Worm (Caenorhabditis elegans): Measurements from ENCODE around the gene nhr-35.
A peak's percentile ranks its signal among the peaks of the same experiment; 100 is the strongest.

Gene nhr-35

DNA sequence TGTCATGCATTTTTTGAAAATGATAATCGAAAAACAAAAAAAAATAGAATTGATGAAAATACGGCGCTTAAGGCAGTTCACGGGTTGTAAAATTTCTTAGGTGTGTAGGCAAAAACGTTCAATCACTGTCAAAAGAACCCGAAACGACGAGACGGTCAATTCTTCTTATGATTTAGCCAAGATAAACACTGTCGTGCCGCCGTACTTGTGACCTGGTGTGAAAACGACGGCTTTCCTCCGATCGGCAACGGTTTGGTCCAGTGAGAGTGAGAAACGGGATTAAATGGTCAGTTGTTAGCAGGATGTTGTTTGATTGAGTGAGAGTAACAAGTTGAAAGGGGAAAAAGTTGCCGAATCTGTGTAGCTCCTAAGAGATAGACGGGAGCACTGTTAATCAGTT lies 48.4 kb upstream of the nhr-35 start:
- peak; percentile 81 for TF ChIP-seq nhr-85 (tag)
- TF ChIP-seq nhr-12 (tag; optimal IDR thresholded peaks at IDR 0.05): no peak
- no peak for TF ChIP-seq efl-1 (optimal IDR thresholded peaks at IDR 0.05)
- no peak for TF ChIP-seq efl-1 (GFP tag; optimal IDR thresholded peaks at IDR 0.05 in 1 of 2)
- no peak for TF ChIP-seq ceh-8 (GFP tag; optimal IDR thresholded peaks at IDR 0.05)
- no peak for TF ChIP-seq aly-2 (tag; optimal IDR thresholded peaks at IDR 0.05)
- TF ChIP-seq ets-5 (GFP tag; IDR thresholded peaks at IDR 0.05): no peak
- TF ChIP-seq lin-39 (tag; optimal IDR thresholded peaks at IDR 0.05): no peak
- peak; percentile 8 for TF ChIP-seq nhr-71 (tag; optimal IDR thresholded peaks at IDR 0.05)
- TF ChIP-seq egl-27 (tag; optimal IDR thresholded peaks at IDR 0.05): no peak
- TF ChIP-seq lin-14 (GFP tag; optimal IDR thresholded peaks at IDR 0.05): peak; percentile 54
- no peak for TF ChIP-seq ceh-90 (tag; optimal IDR thresholded peaks at IDR 0.05)
- no peak for TF ChIP-seq unc-130 (tag; optimal IDR thresholded peaks at IDR 0.05)
- TF ChIP-seq C34B4.2 (tag; optimal IDR thresholded peaks at IDR 0.05): no peak
- TF ChIP-seq blmp-1 (tag; optimal IDR thresholded peaks at IDR 0.05): peak; percentile 96
- TF ChIP-seq ceh-63 (GFP tag; optimal IDR thresholded peaks at IDR 0.05): no peak
- TF ChIP-seq tbx-2 (tag; optimal IDR thresholded peaks at IDR 0.05): peak; percentile 9
- TF ChIP-seq nhr-19 (GFP tag; conservative IDR thresholded peaks at IDR 0.05): no peak
- TF ChIP-seq nhr-77 (tag; optimal IDR thresholded peaks at IDR 0.05): no peak
- no peak for TF ChIP-seq sox-4 (tag; optimal IDR thresholded peaks at IDR 0.05)
- TF ChIP-seq nhr-20 (tag; optimal IDR thresholded peaks at IDR 0.05): peak; percentile 55
- TF ChIP-seq alr-1 (tag; optimal IDR thresholded peaks at IDR 0.05; ENCODE audit: borderline replicate concordance): no peak
- peak; percentile 8 for TF ChIP-seq snu-23 (GFP tag; optimal IDR thresholded peaks at IDR 0.05)
- no peak for TF ChIP-seq fkh-8 (tag; optimal IDR thresholded peaks at IDR 0.05)
- TF ChIP-seq fkh-10 (GFP tag; optimal IDR thresholded peaks at IDR 0.05): no peak

- TF ChIP-seq lin-14 (GFP tag; optimal IDR thresholded peaks at IDR 0.05) (peak; percentile 42), aly-2 (tag; optimal IDR thresholded peaks at IDR 0.05) (no peak), ceh-88 (GFP tag; IDR thresholded peaks at IDR 0.05) (no peak)
These were observed 43.6 kb upstream of the nhr-35 start, which contains the start of gene ncr-1 for ce11 chrX:4488807-4489336. ncr-1 (minus strand) TSS chrX:4488857.

- TF ChIP-seq mep-1 (tag; optimal IDR thresholded peaks at IDR 0.05) (no peak), lin-14 (GFP tag; optimal IDR thresholded peaks at IDR 0.05) (peak; percentile 65), nhr-84 (tag; optimal IDR thresholded peaks at IDR 0.05) (no peak), sox-4 (tag; optimal IDR thresholded peaks at IDR 0.05) (no peak), nhr-76 (tag; optimal IDR thresholded peaks at IDR 0.05) (no peak), hpl-2 (GFP tag; optimal IDR thresholded peaks at IDR 0.05) (no peak), tbx-2 (tag; optimal IDR thresholded peaks at IDR 0.05) (peak; percentile 12), mab-9 (GFP tag; IDR thresholded peaks at IDR 0.05) (no peak), lin-35 (GFP tag; optimal IDR thresholded peaks at IDR 0.05) (peak in 1 of 2 experiments; percentile 9), lin-13 (GFP tag; optimal IDR thresholded peaks at IDR 0.05) (no peak), lir-3 (tag; optimal IDR thresholded peaks at IDR 0.05; ENCODE audit: poor library complexity) (no peak), nhr-71 (tag; optimal IDR thresholded peaks at IDR 0.05) (peak; percentile 36), ces-1 (GFP tag; optimal IDR thresholded peaks at IDR 0.05) (no peak), hlh-17 (GFP tag; optimal IDR thresholded peaks at IDR 0.05; ENCODE audit: borderline replicate concordance) (no peak), nhr-11 (tag; optimal IDR thresholded peaks at IDR 0.05) (no peak), hlh-4 (tag; optimal IDR thresholded peaks at IDR 0.05) (no peak), nhr-20 (tag; optimal IDR thresholded peaks at IDR 0.05) (peak; percentile 72), pqm-1 (tag; optimal IDR thresholded peaks at IDR 0.05) (no peak), unc-62 (GFP tag; optimal IDR thresholded peaks at IDR 0.05) (no peak), pag-3 (tag; optimal IDR thresholded peaks at IDR 0.05; ENCODE audit: borderline replicate concordance, insufficient read depth) (no peak), skn-1 (tag; optimal IDR thresholded peaks at IDR 0.05) (peak; percentile 62), efl-1 (optimal IDR thresholded peaks at IDR 0.05) (no peak), efl-1 (GFP tag; optimal IDR thresholded peaks at IDR 0.05 in 1 of 2) (no peak), fkh-10 (GFP tag; optimal IDR thresholded peaks at IDR 0.05) (no peak), nhr-90 (tag; optimal IDR thresholded peaks at IDR 0.05; ENCODE audit: poor library complexity) (no peak), ceh-82 (tag; optimal IDR thresholded peaks at IDR 0.05) (peak in 1 of 3 experiments; percentile 14), mdl-1 (tag; optimal IDR thresholded peaks at IDR 0.05) (peak in 1 of 2 experiments; percentile 36), lsy-2 (tag; optimal IDR thresholded peaks at IDR 0.05) (peak in 1 of 2 experiments; percentile 50)
These were observed 42.1 kb upstream of the nhr-35 start for ce11 chrX:4490400-4490799.
